Worm (Caenorhabditis elegans): ENCODE measurements around the gene B0334.13.

ce11 chrII:11453639-11454038, 34.5 kb upstream of the B0334.13 start:
- no peak for TF ChIP-seq W03F9.2 (tag; optimal IDR thresholded peaks at IDR 0.05)
- TF ChIP-seq him-1 (tag; optimal IDR thresholded peaks at IDR 0.05), result no peak
- no peak for TF ChIP-seq dao-5 (tag; optimal IDR thresholded peaks at IDR 0.05)

All from whole organism, L4/young adult.